Comparison of ENCODE assay signal across 4 fruit fly cellular contexts in the genomic region with DNA sequence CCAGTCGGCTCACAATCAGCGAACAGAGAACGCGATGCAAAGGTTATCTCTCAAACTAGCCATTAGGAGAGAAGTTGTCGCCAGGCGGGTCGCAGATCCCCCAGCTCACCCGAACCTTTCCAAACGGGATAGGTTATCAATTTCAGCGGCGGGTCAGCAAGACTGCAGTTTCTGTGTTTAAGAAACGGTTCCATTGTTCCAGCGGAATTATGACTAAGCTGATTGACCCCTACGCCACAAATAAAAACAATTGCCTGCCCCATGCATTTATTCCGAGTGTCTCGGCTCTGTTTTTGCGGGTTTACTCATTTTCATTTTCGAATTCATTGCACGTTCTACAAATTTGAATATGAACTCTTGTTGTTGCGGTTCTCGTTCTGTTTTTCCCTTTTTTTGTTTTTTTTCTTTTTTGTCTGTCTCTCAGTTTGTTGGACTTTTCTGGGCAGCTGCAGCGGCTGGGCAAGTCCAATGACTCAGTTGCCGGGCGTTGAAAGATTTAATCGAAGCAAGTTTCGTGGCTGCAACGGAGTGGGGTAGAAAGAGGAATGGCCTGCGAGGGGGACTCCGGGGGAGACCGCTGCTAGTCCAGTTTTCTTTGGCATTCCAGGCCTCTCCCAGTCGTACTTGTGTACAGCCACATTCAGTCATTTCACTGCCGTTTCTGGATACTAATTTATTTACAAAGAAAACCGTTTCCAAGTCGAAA.
A peak's percentile ranks its signal among the peaks of the same experiment; 100 is the strongest.
TF ChIP-seq lines count a peak whose summit lies in the region.

No protein-coding gene starts in this region.

- no peak for TF ChIP-seq CTCF in whole organism, embryonic (GFP tag; optimal IDR thresholded peaks at IDR 0.05; lab: Kevin White, UChicago)

TF ChIP-seq in whole organism, embryonic, 481 proteins besides CTCF, POLR2A, EP300 and RAD21:
- 0 out of 2 replicates have a peak, but pooled peaks have one; percentile 13 for TF ChIP-seq Drgx (GFP tag; IDR thresholded peaks at IDR 0.05; lab: Robert Waterston, UW)
- peak; percentile 77 for TF ChIP-seq crol (GFP tag; IDR thresholded peaks at IDR 0.05; lab: Robert Waterston, UW)
- TF ChIP-seq CG12391 (tag; optimal IDR thresholded peaks at IDR 0.05; lab: Kevin White, UChicago), result no peak
- peak in 1 of 2 experiments; percentile 6 for TF ChIP-seq bsh (GFP tag; optimal IDR thresholded peaks at IDR 0.05; lab: Kevin White, UChicago)
- TF ChIP-seq h (optimal IDR thresholded peaks at IDR 0.05; lab: Kevin White, UChicago), result no peak
- peak; percentile 88 for TF ChIP-seq nom (GFP tag; optimal IDR thresholded peaks at IDR 0.05; lab: Kevin White, UChicago)
- TF ChIP-seq CG9817 (tag; optimal IDR thresholded peaks at IDR 0.05; lab: Kevin White, UChicago), result no peak
- no peak for TF ChIP-seq Stat92E (GFP tag; optimal IDR thresholded peaks at IDR 0.05; lab: Kevin White, UChicago)
- TF ChIP-seq sqz (GFP tag; optimal IDR thresholded peaks at IDR 0.05; lab: Kevin White, UChicago), result peak; percentile 21
- TF ChIP-seq tap (tag; optimal IDR thresholded peaks at IDR 0.05; lab: Kevin White, UChicago), result no peak
- no peak for TF ChIP-seq grau (tag; optimal IDR thresholded peaks at IDR 0.05; lab: Kevin White, UChicago)
- peak; percentile 35 for TF ChIP-seq Blimp-1 (GFP tag; optimal IDR thresholded peaks at IDR 0.05; lab: Kevin White, UChicago)
- peak; percentile 25 for TF ChIP-seq grn (GFP tag; optimal IDR thresholded peaks at IDR 0.05; lab: Kevin White, UChicago)
- TF ChIP-seq Hr78 (GFP tag; optimal IDR thresholded peaks at IDR 0.05; lab: Kevin White, UChicago), result peak in 1 of 2 experiments; percentile 87
- peak; percentile 57 for TF ChIP-seq sd (tag; optimal IDR thresholded peaks at IDR 0.05; lab: Kevin White, UChicago)
- no peak for TF ChIP-seq peb (GFP tag; IDR thresholded peaks at IDR 0.05; lab: Robert Waterston, UW)

TF ChIP-seq in whole organism, prepupa, 60 proteins besides CTCF, POLR2A, EP300 and RAD21 (continues in another document):
- TF ChIP-seq pdm3 (GFP tag; optimal IDR thresholded peaks at IDR 0.05; lab: Kevin White, UChicago) (peak; percentile 1), CG1621 (tag; optimal IDR thresholded peaks at IDR 0.05; lab: Kevin White, UChicago) (peak; percentile 53), Eip78C (GFP tag; lab: Kevin White, UChicago) (peak; percentile 65), Lpt (GFP tag; optimal IDR thresholded peaks at IDR 0.05; lab: Kevin White, UChicago) (no peak), CG15336 (GFP tag; IDR thresholded peaks at IDR 0.05; lab: Robert Waterston, UW) (0 out of 2 replicates have a peak, but pooled peaks have one; percentile 11), Sox15 (GFP tag; optimal IDR thresholded peaks at IDR 0.05; lab: Kevin White, UChicago) (no peak), eg (GFP tag; IDR thresholded peaks at IDR 0.05; lab: Robert Waterston, UW) (0 out of 3 replicates have a peak, but pooled peaks have one; percentile 23), CG7368 (GFP tag; optimal IDR thresholded peaks at IDR 0.05; lab: Kevin White, UChicago) (no peak), Blimp-1 (GFP tag; optimal IDR thresholded peaks at IDR 0.05; lab: Kevin White, UChicago) (no peak), fkh (GFP tag; optimal IDR thresholded peaks at IDR 0.05; lab: Kevin White, UChicago) (no peak), CG3032 (tag; optimal IDR thresholded peaks at IDR 0.05; lab: Kevin White, UChicago) (peak; percentile 22), CG6163 (GFP tag; IDR thresholded peaks at IDR 0.05; lab: Robert Waterston, UW) (peak; percentile 61), Hr4 (GFP tag; optimal IDR thresholded peaks at IDR 0.05; lab: Kevin White, UChicago) (no peak), fd59A (GFP tag; optimal IDR thresholded peaks at IDR 0.05; lab: Kevin White, UChicago) (no peak), vri (GFP tag; optimal IDR thresholded peaks at IDR 0.05; lab: Kevin White, UChicago) (no peak), CG6854 (GFP tag; optimal IDR thresholded peaks at IDR 0.05; lab: Kevin White, UChicago) (peak; percentile 62), CG4318 (GFP tag; optimal IDR thresholded peaks at IDR 0.05; lab: Kevin White, UChicago) (no peak), Sox14 (GFP tag; optimal IDR thresholded peaks at IDR 0.05; lab: Kevin White, UChicago) (no peak), svp (GFP tag; lab: Kevin White, UChicago) (peak; percentile 90), CG9139 (GFP tag; optimal IDR thresholded peaks at IDR 0.05; lab: Kevin White, UChicago) (peak; percentile 74), CG6808 (GFP tag; optimal IDR thresholded peaks at IDR 0.05; lab: Kevin White, UChicago) (peak; percentile 60), dsx (GFP tag; optimal IDR thresholded peaks at IDR 0.05; lab: Kevin White, UChicago; ENCODE audit: poor library complexity, severe bottlenecking) (peak; percentile 54), net (GFP tag; optimal IDR thresholded peaks at IDR 0.05; lab: Kevin White, UChicago) (peak; percentile 17)

TF ChIP-seq in whole organism, pupa, 21 proteins besides CTCF, POLR2A, EP300 and RAD21:
- TF ChIP-seq CG4496 (GFP tag; IDR thresholded peaks at IDR 0.05; lab: Robert Waterston, UW), result peak; percentile 50; the same call in 1 of the 3 replicates
- TF ChIP-seq CG14655 (GFP tag; optimal IDR thresholded peaks at IDR 0.05; lab: Kevin White, UChicago), result no peak
- no peak for TF ChIP-seq CG9948 (tag; optimal IDR thresholded peaks at IDR 0.05; lab: Kevin White, UChicago)
- no peak; the same call in 1 of the 2 replicates for TF ChIP-seq Ets98B (GFP tag; IDR thresholded peaks at IDR 0.05; lab: Robert Waterston, UW)
- peak; percentile 26 for TF ChIP-seq CG34367 (tag; optimal IDR thresholded peaks at IDR 0.05; lab: Kevin White, UChicago)
- TF ChIP-seq Snoo (tag; optimal IDR thresholded peaks at IDR 0.05; lab: Kevin White, UChicago), result no peak
- no peak for TF ChIP-seq rn (GFP tag; IDR thresholded peaks at IDR 0.05; lab: Robert Waterston, UW)
- TF ChIP-seq EcR (GFP tag; optimal IDR thresholded peaks at IDR 0.05; lab: Kevin White, UChicago), result peak; percentile 96
- no peak for TF ChIP-seq D1 (tag; optimal IDR thresholded peaks at IDR 0.05; lab: Kevin White, UChicago)
- no peak for TF ChIP-seq CG17806 (tag; optimal IDR thresholded peaks at IDR 0.05; lab: Kevin White, UChicago)
- peak; percentile 41 for TF ChIP-seq CG12605 (GFP tag; IDR thresholded peaks at IDR 0.05; lab: Robert Waterston, UW)
- no peak for TF ChIP-seq CG32121 (GFP tag; IDR thresholded peaks at IDR 0.05; lab: Robert Waterston, UW)
- TF ChIP-seq CG8159 (tag; optimal IDR thresholded peaks at IDR 0.05; lab: Kevin White, UChicago), result peak; percentile 35
- TF ChIP-seq CG13204 (GFP tag; optimal IDR thresholded peaks at IDR 0.05; lab: Kevin White, UChicago), result peak; percentile 84
- peak; percentile 5 for TF ChIP-seq Pif1A (GFP tag; optimal IDR thresholded peaks at IDR 0.05; lab: Kevin White, UChicago)
- peak; percentile 24 for TF ChIP-seq Pif1B (GFP tag; optimal IDR thresholded peaks at IDR 0.05; lab: Kevin White, UChicago)
- TF ChIP-seq CG15710 (tag; optimal IDR thresholded peaks at IDR 0.05; lab: Kevin White, UChicago), result peak; percentile 53
- peak; percentile 32 for TF ChIP-seq gl (tag; optimal IDR thresholded peaks at IDR 0.05; lab: Kevin White, UChicago)
- no peak for TF ChIP-seq CG8301 (tag; optimal IDR thresholded peaks at IDR 0.05; lab: Kevin White, UChicago)
- TF ChIP-seq fd96Ca (GFP tag; IDR thresholded peaks at IDR 0.05; lab: Robert Waterston, UW), result peak; percentile 11; the same call in 1 of the 3 replicates
- TF ChIP-seq CG10348 (GFP tag; IDR thresholded peaks at IDR 0.05; lab: Robert Waterston, UW), result no peak

TF ChIP-seq in whole organism, wandering third instar larva, 38 proteins besides CTCF, POLR2A, EP300 and RAD21:
- TF ChIP-seq br (GFP tag; optimal IDR thresholded peaks at IDR 0.05; lab: Kevin White, UChicago), result no peak
- no peak for TF ChIP-seq Rel (GFP tag; optimal IDR thresholded peaks at IDR 0.05; lab: Kevin White, UChicago)
- peak; percentile 49 for TF ChIP-seq Rel (tag; optimal IDR thresholded peaks at IDR 0.05; lab: Kevin White, UChicago)
